Fruit fly (Drosophila melanogaster): Measurements from ENCODE around the gene CG15414.

CG15414 gene

DNA sequence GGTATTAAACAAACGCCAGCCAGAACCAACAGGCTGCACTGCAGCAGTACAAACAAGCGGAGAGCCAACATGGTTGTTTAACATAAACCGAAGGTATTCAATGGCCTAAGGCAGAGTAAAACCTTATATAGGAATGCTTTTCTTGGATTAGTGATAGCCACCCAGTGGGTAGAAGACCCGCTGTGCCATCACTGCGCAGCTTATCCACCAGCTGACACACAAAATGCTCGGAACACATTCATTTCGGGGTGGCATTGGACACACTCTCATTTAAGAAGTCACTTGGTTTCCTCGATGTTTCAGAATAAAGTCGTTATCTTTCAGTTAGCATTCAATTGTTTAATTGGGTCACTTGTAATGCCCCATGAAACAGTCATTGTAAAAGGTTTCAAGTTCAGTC lies 19.1 kb upstream of the CG15414 start, which contains the start of gene CG31954:
CG31954 (minus strand) TSS at position 101 of the 400 bp plus-strand sequence.
- TF ChIP-seq usp (GFP tag; optimal IDR thresholded peaks at IDR 0.05) (no peak), Dll (optimal IDR thresholded peaks at IDR 0.05) (no peak), EcR (GFP tag; optimal IDR thresholded peaks at IDR 0.05) (no peak), psq (optimal IDR thresholded peaks at IDR 0.05) (no peak), pan (optimal IDR thresholded peaks at IDR 0.05) (no peak), CG8478 (optimal IDR thresholded peaks at IDR 0.05) (no peak)

DNA sequence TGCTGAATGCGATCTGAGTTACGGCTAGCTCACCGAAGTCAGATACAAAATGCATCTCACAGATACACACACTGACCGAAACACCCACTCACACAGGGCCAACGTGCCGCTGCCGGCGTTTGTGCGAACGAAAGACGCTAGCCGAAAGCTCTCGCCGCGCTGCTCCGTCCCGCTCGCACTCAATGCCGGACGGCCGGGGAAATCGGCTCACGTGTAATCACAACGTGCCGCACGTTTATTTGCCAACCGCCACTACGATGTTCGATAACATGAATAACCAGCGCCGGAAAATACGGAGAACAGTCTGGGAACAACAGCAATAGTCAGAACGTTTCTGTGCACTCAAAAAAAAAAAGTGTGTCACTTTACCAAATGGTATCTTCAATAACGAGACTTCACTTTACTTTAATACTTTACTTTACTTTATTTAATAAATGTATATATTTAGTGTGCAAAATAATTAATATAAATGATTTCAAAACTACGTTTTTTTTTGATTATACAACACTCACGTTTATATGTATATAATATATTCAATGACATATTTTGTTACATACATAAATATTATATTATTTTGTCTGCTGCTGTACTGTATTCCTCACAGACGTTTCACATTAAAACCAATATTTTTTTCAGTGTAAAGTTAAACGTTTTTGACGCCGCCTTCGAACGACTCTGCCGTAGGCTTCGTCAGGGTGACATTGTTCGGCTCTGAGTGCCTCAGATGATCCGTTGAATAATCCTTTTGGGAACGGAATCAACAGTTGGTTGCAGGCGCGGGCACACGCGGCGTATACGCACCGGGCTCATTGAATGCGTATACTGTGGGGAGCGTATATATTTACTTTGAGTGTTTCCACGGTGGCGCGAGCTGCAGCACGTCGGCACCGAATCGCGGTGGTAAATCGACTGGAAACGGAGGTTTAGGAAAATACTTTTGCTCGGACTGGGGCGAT lies 16.6 kb upstream of the CG15414 start, which contains the start of gene tim:
tim (minus strand) TSS at position 911 of the 956 bp plus-strand sequence.
- TF ChIP-seq CG8478 (optimal IDR thresholded peaks at IDR 0.05) (no peak), psq (optimal IDR thresholded peaks at IDR 0.05) (no peak), EcR (GFP tag; optimal IDR thresholded peaks at IDR 0.05) (no peak), pan (optimal IDR thresholded peaks at IDR 0.05) (no peak), Dll (optimal IDR thresholded peaks at IDR 0.05) (no peak)

DNA sequence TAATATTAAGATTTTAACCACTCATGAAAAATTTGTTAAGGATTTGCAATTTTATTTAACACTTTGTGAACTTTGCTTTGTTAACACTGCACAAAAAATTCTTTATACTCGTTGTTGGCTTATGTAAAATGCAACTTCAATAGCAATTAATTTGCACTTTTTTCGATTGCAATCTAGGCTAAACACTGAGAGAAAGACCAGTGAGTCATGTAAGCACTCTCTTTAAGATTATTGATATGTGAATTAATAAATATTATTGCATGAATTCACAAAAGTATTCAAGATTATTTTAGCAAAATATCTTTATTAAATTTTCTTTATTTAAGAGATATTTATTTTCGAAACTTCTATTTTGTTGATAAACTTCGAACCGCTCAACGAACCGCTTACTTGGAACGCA lies 15.9 kb upstream of the CG15414 start:
- TF ChIP-seq CG8478 (optimal IDR thresholded peaks at IDR 0.05), result no peak
- no peak for TF ChIP-seq pan (optimal IDR thresholded peaks at IDR 0.05)
- TF ChIP-seq psq (optimal IDR thresholded peaks at IDR 0.05), result no peak
- TF ChIP-seq usp (GFP tag; optimal IDR thresholded peaks at IDR 0.05), result no peak
- TF ChIP-seq EcR (GFP tag; optimal IDR thresholded peaks at IDR 0.05), result no peak
- TF ChIP-seq Dll (optimal IDR thresholded peaks at IDR 0.05), result no peak

DNA sequence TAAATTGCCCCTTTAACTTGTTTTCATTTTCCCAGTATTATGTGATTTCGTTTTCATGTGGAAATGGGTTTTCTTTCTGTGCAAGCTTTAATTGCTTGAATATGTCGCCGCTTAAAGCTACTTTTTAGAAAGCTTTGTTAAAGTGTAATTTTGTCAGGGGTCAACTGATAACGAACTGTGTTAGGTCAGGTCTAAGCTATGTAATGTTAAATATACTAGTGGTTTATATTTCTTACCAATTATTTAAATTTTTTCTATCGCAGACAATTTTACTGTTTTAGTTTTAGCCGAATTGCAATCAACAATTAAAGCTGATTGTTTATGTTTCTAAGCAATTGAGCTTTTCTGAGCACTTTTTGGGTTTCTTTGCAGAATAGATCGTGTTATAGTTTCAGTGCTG lies 15.5 kb upstream of the CG15414 start:
- TF ChIP-seq Dll (optimal IDR thresholded peaks at IDR 0.05) (no peak), psq (optimal IDR thresholded peaks at IDR 0.05) (no peak), usp (GFP tag; optimal IDR thresholded peaks at IDR 0.05) (no peak), pan (optimal IDR thresholded peaks at IDR 0.05) (no peak), EcR (GFP tag; optimal IDR thresholded peaks at IDR 0.05) (no peak), CG8478 (optimal IDR thresholded peaks at IDR 0.05) (no peak)

DNA sequence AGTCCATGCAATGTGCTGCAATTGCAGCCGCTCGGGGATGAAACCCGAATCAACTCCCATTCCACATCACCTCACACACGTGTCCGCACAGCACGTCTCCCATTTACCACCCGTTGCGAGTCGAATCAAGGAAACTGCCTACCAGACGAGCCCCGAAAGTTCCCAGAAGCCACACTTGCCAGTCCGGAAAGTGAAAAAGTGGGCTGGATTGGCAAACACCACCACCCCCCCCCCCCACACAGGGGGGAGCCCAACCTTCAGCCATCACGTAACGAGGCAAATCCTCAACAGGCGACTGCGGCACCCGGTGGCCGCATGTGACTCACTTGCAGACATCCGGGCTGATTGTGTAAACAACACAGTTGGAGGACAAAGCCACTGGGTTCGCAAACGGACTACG lies 14.0 kb upstream of the CG15414 start:
- TF ChIP-seq EcR (GFP tag; optimal IDR thresholded peaks at IDR 0.05) (no peak), pan (optimal IDR thresholded peaks at IDR 0.05) (no peak), Dll (optimal IDR thresholded peaks at IDR 0.05) (no peak)

DNA sequence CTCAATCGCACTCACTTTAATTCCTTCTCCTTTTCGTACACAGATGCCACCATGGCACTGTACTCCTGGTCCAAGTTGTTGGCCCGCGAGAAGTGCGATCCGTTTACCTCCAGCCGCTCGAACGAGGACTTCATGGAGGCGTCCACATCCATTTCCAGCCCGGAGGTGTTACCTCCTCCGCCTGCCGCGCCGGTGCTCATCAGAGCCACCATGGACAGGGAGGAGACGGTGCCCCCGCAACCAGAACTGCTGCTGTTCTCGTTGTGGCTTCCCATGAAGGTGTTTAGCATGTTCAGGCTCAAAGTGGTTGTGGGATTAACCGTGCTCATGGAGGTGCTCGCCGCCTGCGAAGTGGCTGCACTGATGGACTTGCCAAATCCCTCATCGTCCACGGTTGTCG lies 4.6 kb upstream of the CG15414 start:
- TF ChIP-seq pan (optimal IDR thresholded peaks at IDR 0.05) (no peak), Dll (optimal IDR thresholded peaks at IDR 0.05) (no peak), EcR (GFP tag; optimal IDR thresholded peaks at IDR 0.05) (no peak), usp (GFP tag; optimal IDR thresholded peaks at IDR 0.05) (no peak), psq (optimal IDR thresholded peaks at IDR 0.05) (no peak), CG8478 (optimal IDR thresholded peaks at IDR 0.05) (no peak)

DNA sequence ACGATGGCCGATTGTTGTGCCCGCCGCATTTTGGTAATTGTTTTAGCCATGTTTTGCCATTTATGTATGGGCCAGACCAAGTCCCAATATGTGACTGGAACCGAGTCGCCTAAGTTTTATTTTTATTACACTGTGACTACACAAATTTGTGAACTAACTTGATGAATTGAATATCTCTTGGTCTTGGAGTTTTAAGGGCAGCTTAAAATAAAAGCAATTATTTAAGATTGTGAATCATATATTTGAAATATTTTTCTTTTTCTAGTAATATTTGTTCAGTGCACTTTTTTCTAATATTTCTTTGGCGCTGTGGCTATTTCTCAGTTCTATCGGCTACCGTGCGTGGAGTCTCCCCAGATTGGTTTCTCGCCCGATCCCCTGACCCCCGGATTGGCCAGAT lies 2.6 kb upstream of the CG15414 start:
- TF ChIP-seq usp (GFP tag; optimal IDR thresholded peaks at IDR 0.05) (no peak), EcR (GFP tag; optimal IDR thresholded peaks at IDR 0.05) (no peak), psq (optimal IDR thresholded peaks at IDR 0.05) (no peak), pan (optimal IDR thresholded peaks at IDR 0.05) (no peak), Dll (optimal IDR thresholded peaks at IDR 0.05) (no peak), CG8478 (optimal IDR thresholded peaks at IDR 0.05) (no peak)

DNA sequence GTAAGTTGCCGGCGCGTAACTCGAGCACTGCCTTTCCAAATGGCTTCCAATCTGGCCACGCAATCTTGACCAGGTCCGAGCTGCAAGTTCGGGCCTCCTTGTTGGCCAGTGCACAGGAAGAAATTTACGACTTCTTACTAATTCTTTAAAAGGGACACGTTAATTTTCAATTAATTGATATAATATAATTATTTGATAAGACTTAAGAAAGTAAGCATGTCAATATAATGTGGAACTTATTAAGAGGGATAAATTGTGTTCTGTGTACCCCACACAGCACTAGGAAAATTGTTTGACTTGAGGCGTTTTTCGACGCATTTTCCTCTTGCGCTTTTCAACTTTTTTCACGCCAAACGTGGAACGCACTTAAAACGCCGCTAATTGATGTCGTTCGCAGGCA lies 5.4 kb downstream of the CG15414 start:
- TF ChIP-seq pan (optimal IDR thresholded peaks at IDR 0.05) (no peak), EcR (GFP tag; optimal IDR thresholded peaks at IDR 0.05) (no peak), Dll (optimal IDR thresholded peaks at IDR 0.05) (no peak), CG8478 (optimal IDR thresholded peaks at IDR 0.05) (no peak), usp (GFP tag; optimal IDR thresholded peaks at IDR 0.05) (no peak), psq (optimal IDR thresholded peaks at IDR 0.05) (no peak)

DNA sequence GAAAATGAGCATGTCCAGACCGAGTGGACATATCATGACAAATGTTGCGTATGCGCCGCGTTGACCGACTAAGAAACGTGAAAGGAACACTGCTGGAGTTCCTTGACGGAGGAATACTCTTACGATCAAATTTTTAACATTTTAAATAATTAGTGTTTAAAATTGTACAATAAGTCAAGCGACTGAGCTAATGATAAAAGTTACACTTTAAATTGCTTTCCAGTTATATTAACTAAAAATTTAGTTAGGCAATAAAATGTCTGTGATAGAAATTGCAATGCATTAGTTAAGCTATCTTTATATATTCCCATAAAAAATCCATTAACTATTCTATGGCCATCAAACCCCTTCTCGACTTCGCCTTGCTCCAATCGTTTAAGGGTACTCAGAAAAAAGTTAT lies 6.1 kb downstream of the CG15414 start:
- TF ChIP-seq pan (optimal IDR thresholded peaks at IDR 0.05) (no peak), psq (optimal IDR thresholded peaks at IDR 0.05) (no peak), Dll (optimal IDR thresholded peaks at IDR 0.05) (no peak), EcR (GFP tag; optimal IDR thresholded peaks at IDR 0.05) (no peak), CG8478 (optimal IDR thresholded peaks at IDR 0.05) (no peak), usp (GFP tag; optimal IDR thresholded peaks at IDR 0.05) (no peak)

DNA sequence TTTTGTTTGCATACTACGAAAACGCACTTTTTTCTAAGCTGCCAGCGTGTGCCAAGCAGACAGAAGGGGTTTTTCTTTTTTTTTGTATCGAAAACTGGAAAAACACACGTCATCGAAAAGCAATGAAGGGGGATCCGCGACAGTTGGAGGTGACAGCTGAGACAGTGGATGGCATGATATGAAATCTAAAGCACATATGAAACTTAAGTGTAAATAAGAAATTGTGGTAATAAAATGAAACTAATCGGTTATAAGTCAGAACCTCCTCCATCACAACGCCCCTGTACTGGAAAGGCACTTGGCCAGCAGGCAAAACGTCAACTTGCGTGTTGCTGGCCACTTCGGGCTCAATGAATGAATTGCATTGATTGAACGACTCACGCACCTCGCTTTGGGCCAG lies 7.2 kb downstream of the CG15414 start:
- no peak for TF ChIP-seq CG8478 (optimal IDR thresholded peaks at IDR 0.05)
- TF ChIP-seq pan (optimal IDR thresholded peaks at IDR 0.05), result no peak
- TF ChIP-seq psq (optimal IDR thresholded peaks at IDR 0.05), result no peak
- no peak for TF ChIP-seq Dll (optimal IDR thresholded peaks at IDR 0.05)
- no peak for TF ChIP-seq EcR (GFP tag; optimal IDR thresholded peaks at IDR 0.05)
- TF ChIP-seq usp (GFP tag; optimal IDR thresholded peaks at IDR 0.05), result no peak

DNA sequence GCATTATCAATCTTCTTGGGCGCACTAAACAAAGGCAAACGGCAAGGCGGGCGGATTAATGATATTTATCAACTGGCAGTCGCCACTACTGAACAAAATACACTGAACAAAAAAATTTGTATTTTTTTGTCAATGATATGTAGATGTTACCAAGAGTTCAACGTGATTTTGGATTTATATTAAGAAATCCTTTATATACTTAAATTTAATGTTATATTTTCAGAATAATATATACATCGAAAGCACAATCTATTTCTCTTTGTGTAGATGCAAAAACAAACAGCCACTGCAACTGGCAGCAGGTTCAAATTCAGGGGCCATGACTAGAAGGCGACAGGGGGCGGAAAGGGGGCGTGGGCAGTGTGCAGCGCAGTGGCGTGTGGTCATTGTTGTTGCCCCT lies 8.2 kb downstream of the CG15414 start:
- TF ChIP-seq CG8478 (optimal IDR thresholded peaks at IDR 0.05) (no peak), usp (GFP tag; optimal IDR thresholded peaks at IDR 0.05) (no peak), Dll (optimal IDR thresholded peaks at IDR 0.05) (no peak), EcR (GFP tag; optimal IDR thresholded peaks at IDR 0.05) (no peak), pan (optimal IDR thresholded peaks at IDR 0.05) (no peak), psq (optimal IDR thresholded peaks at IDR 0.05) (no peak)

DNA sequence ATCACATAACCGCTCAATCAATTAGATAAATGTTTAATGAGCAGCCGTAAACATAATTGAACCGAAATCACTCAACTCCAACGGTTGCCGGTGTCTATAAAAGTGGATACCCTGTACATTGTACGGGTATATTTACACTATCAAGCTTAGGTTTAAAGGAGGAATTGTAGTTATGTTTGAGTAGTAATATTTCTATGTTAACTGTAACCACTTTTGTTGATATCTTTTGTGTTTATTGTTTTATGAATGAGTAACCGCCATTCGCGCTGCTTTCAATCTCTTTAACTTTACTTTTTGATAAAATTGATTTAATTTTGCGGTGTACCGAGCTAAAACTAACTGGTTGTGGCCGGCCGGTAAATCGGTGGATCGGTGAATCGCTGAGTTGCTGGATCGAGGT lies 8.8 kb downstream of the CG15414 start:
- no peak for TF ChIP-seq psq (optimal IDR thresholded peaks at IDR 0.05)
- TF ChIP-seq EcR (GFP tag; optimal IDR thresholded peaks at IDR 0.05), result no peak
- no peak for TF ChIP-seq usp (GFP tag; optimal IDR thresholded peaks at IDR 0.05)
- TF ChIP-seq Dll (optimal IDR thresholded peaks at IDR 0.05), result no peak
- no peak for TF ChIP-seq pan (optimal IDR thresholded peaks at IDR 0.05)
- no peak for TF ChIP-seq CG8478 (optimal IDR thresholded peaks at IDR 0.05)
